Fruit fly (Drosophila melanogaster): Measurements from ENCODE around the gene CG46308.

DNA sequence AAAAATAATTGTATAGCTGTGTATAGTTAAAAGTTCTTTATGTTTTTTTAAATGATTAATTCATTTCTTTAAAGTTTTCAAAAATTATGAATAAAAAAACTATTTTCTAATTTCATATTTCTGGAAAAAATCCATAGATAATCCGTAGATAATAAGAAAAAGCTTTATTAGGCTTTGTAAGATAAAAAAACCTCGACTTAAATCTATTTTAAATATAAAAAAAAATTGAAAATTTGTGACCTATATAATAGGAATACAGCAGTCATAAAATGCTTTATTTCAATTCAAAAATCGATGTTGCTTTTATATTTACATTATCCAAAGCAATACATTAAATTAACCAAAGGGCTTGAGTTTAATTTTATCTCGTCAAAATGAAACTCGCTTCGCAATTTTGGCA lies 49.4 kb upstream of the CG46308 start, which contains the start of gene Flad2:
- TF ChIP-seq psq (optimal IDR thresholded peaks at IDR 0.05): no peak
- TF ChIP-seq CG8478 (optimal IDR thresholded peaks at IDR 0.05): no peak
- no peak for TF ChIP-seq EcR (GFP tag; optimal IDR thresholded peaks at IDR 0.05)
- no peak for TF ChIP-seq usp (GFP tag; optimal IDR thresholded peaks at IDR 0.05)
- no peak for TF ChIP-seq Dll (optimal IDR thresholded peaks at IDR 0.05)
